Fruit fly (Drosophila melanogaster) Kc167 (cell line): Measurements from ENCODE around the gene CG18213.

ENCODE experiments used
- Myc ChIP-seq: fragments of >200 bp; optimal IDR thresholded peaks from 2 replicates; lab custom pipeline; 2017; ENCODE audit warnings: missing external identifiers
- h ChIP-seq: fragments of >200 bp; optimal IDR thresholded peaks from 3 replicates; lab custom pipeline; 2018; ENCODE audit warnings: missing external identifiers

DNA sequence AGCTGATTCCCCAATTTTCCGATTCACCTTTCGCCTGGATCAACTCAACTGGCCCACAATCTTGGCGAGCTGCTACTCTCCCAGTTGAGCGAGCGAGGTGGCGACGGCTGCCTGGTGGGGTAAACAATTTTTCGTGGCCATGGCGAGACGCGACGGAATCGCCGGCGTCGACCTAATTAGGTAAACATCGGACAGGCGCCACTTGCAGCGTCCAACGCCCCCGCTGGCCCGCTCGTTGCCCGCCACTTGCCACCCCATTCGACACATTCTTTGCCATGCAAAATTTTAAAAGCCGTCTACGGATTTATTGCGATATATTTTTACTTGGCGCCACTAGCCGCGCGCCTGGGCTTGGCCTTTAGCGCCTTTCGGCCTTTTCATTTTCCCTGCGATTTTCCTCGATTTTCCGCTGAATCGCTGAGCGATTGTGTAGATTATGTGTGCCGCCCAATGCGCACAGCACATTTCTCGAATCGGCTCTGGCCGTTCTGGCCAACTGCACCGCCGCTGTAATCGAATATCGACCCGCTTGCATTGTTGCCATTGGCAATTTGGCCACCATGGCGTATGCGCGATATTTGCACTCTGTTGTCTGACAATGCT, 26.9 kb upstream of the CG18213 start:
- TF ChIP-seq h (lab: Kevin White, UChicago), result no peak
- no peak for TF ChIP-seq Myc (lab: Kevin White, UChicago)
